Worm (Caenorhabditis elegans) whole organism, dauer: ENCODE data around the gene wht-5.
"Not testable (repeated sequence)": the region's sequence is repeated elsewhere in the genome, so short reads cannot be mapped to it uniquely, and the experiment has no call there.

Source experiments
- unc-62 ChIP-seq: sonication (generic microtip); optimal IDR thresholded peaks from 2 replicates; lab custom pipeline; 2017; ENCODE audit warnings: missing biosample characterization, missing genetic modification reagents, missing genetic modification characterization

Gene wht-5

DNA sequence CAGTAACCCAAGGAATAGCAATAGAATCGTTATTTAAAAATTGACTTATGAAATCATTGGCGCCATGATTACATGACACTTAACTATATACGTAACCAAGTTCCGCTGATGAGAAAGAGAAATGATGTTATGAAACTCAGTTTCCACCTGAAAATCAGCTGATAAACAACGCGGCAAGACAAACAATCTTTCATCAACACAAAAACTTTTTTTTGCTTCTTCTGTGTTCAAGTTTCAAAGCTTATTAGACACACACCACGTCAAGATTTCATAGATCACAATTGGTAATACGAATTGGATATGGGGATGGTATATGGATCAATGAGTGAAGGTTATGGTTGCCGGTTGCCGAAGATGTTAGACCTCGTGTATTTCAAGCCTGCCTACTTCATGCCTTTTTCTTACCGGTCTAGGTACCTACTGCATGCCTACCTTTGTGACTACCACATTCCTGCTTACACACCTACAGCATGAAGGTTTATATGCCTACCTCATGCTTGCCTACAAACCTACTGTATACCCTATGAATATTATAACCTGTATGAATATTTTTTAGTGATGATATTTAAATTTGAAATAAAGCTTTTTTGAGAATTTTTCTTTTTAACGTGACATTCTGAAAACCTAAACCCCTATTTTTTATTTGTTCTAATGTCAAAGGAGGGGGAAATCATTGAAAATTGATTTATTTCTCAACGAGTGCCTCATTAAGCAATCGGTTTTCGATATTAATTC, at the start of gene wht-5, which contains the start of gene F19B6.10:
Gene wht-5, plus strand, starts transcription at position 685 of the 735 bp plus-strand sequence.
Gene F19B6.10, plus strand, starts transcription at position 301 of the 735 bp plus-strand sequence.
- no peak for TF ChIP-seq unc-62

DNA sequence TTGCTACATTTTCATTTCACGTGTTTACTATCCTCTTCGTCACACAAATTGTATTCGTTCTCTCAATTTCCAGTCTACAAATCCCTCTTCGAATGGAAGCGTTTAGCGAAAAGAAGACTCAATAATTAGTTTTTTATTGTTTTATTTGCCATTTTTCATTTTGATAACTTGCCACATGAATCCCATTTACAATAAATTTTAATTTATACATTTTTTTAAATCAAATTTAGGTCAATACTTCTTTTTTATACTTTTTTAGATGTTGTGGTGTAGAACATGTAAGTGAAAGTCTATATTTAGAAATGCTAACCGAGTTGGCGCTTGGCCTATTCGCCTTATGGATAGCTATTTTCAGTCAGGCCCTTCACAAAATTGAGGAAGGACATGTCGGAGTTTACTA, 49.7 kb upstream of the wht-5 start, which contains the start of gene erl-1:
Gene erl-1, plus strand, starts transcription at position 301 of the 400 bp plus-strand sequence.
- TF ChIP-seq unc-62 = no peak

DNA sequence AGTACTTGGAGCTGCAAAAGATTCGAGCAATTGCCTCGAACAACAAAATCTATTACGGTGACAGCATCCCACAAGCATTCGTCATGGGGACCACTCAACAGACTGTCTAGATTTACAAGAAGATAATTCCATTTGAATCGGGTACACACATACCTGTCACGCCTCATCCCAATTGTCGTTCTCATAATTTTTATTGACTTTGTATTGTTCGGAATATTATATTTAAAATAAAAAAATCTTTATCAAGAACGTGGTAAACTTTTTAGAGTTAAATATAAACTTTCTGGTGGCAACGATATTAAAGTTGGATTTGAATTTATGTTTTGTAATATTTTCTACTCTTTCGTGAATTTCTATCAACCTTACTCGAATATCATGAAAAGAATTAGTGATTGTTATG, 48.2 kb upstream of the wht-5 start, which contains the start of gene C42C1.9:
Gene C42C1.9, plus strand, starts transcription at position 301 of the 400 bp plus-strand sequence.
- TF ChIP-seq unc-62 = no peak

DNA sequence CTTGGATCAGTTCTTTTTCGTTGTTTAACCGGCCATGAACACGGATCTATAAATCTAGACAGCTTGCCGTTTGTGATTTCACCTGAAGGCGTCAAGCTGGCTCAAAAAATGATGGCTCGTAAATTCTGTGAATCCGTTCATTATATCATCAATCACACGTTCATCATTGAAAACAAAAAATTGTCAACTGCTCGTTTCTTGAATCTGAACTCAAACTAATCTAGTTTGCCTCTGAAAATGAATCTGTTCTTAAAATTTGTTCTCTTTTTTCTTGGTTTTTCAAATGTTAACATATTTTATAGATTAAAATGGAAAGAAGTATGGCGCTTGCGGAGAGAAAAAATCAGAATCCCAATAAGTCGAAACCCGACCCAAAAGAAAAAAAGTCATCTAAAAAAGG, 46.6 kb upstream of the wht-5 start, which contains the start of gene C42C1.8:
Gene C42C1.8, plus strand, starts transcription at position 301 of the 400 bp plus-strand sequence.
- TF ChIP-seq unc-62 = no peak

DNA sequence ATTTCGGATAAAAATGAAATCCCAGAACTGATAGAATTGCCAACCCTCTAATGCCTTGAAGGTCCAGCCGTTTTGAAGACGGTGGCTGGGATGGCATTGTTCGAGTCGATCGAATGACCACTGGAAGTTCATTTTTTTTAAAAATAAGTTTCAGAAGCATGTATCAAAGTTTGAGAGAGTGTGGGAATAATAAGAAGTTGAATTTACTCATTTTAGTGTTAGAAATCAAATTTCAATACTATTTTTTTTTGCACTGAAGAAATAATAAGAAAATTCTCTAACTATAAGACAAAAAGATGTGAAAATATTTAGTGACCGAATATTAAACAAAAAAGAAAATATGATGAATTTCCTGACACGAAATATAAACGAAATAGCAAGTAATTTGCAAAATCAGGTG, 36.2 kb upstream of the wht-5 start, which contains the start of gene oac-59:
Gene oac-59, minus strand, starts transcription at position 101 of the 400 bp plus-strand sequence.
- no peak for TF ChIP-seq unc-62

DNA sequence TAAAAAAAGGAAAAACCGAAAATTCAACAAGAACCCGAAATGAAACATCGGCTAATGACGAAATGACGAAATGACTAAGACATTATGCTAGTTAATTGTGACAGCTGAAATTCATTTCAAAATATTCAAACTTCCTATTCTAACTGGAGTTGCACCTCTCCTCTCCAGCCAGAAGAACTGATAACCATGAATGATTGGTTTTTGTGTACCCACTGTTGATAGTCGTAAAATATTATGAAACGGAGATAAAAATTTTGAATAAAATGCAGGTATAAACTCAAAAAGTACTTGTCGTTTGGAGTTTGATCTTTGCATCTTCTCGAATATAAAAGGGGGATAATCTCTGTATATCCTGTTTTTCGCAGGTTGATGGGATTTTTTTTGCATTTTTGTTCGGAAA, 34.5 kb upstream of the wht-5 start:
- no peak for TF ChIP-seq unc-62

DNA sequence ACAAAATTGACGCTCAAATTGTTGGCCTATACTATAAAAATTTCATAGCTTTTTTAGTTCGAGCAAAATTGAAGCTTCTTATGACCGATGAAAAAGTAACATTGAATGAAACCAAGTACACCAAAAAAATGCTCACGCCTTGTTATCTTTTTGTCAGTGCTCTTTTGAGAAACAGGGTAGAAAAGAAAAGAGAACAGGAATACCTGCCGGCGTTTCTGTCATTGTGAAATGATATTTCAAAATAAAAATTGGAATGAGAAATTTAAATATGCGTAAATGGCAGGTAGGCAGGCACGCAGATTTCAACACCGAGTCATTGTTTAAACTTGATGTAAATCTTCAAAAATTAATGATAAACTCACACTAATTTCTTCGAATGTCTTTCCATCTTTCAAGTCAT, 32.6 kb upstream of the wht-5 start:
- TF ChIP-seq unc-62 = no peak

DNA sequence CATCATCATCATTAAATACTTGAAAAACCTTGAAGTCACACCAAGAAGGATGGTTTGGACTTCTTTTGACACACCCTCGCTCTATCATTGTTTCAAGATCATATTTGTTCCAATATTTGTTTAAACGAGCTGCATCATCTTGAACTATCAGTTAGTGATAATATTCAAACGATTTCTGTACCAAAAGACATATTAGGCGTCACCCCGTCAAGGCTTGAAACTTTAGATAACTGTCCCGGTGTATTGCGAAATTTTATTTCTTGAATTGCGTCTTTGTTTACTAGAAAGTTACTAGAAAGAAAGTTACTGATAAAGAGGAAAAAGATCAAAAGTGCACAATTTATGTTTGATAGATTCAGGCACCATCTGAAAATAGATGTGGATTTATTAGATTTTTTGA, 31.4 kb upstream of the wht-5 start:
- no peak for TF ChIP-seq unc-62

DNA sequence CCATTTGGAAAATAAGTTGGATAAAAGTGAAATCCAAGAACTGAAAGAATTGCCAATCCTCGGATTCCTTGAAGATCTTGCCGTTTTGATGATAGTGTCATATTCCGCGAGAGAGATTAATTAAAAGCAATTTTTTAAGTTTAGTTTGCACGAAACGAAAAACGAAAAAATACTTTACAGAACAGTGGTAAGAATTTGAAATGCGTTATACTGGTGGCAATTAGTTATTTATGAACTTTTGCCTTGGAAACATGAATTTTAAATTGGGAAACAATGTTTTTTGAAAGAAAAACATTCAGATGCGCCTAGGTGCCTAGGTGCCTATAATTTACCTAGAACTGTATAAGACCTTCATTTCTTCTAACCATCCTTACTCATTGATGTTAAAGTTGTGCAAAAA, 29.7 kb upstream of the wht-5 start, which contains the start of gene oac-57:
Gene oac-57, minus strand, starts transcription at position 101 of the 400 bp plus-strand sequence.
- TF ChIP-seq unc-62 = no peak

DNA sequence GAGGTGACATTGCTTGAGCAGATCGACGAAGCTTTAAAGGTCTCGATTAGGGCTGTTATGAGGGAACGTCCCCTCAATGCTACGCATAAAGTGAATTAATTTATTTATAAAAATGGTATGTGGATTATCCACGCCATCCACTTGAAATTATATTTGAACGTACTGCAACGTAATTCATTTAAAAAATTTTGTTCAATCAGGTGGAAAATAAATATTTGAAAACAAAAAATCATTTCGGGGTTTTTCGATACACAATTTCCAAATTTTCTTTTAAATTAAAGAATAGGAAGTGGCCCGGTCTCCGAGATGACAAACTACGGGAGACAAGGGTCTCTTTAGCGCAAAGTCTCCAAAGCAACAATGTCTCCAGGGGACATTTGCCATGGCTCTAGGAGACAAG, 25.8 kb upstream of the wht-5 start, which contains the start of gene oac-58:
Gene oac-58, minus strand, starts transcription at position 101 of the 400 bp plus-strand sequence.
- no peak for TF ChIP-seq unc-62

DNA sequence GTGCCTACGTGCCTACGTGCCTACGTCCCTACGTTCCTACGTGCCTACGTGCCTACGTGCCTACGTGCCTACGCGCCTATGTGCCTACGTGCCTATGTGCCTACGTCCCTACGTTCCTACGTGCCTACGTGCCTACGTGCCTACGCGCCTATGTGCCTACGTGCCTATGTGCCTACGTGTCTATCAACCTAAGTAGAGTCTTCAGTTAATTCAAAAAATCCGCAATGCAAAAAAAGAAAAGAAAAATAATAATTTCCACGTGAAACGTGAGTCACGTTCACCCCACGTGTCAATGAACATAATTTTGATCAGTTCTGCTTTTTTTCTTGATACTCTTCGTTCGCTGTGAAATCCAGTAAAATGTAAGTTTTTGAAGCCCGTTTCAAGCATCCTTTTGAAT, 10.4 kb upstream of the wht-5 start, which contains the start of gene F19B6.3:
Gene F19B6.3, plus strand, starts transcription at position 301 of the 400 bp plus-strand sequence.
- TF ChIP-seq unc-62 = not testable (repeated sequence)

DNA sequence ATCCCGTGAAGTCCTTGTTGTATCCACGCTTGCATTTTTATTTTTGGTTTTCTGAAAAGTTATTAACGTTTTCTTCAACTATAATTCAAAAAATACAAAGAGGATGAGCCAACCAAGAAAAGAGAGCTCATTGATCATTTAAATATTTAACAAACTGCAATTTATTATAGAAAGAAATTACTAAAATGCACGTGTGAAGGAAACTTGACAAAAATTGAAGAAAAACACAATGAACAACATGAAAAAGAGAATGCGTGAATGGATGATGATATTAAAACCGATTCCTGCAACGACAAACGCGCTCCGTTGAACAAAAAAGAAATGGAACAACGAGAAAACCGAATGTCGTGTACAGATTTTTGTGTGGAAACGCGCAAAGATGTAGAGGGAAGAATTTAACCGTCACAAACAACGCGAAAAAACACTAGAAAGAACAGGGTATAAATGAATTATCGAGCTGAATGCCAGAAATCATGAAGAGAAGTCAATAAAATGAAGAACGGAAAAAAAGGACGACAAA, 6.5 kb upstream of the wht-5 start, which contains the start of gene ufd-1:
Gene ufd-1, minus strand, starts transcription at position 51 of the 520 bp plus-strand sequence.
- no peak for TF ChIP-seq unc-62

DNA sequence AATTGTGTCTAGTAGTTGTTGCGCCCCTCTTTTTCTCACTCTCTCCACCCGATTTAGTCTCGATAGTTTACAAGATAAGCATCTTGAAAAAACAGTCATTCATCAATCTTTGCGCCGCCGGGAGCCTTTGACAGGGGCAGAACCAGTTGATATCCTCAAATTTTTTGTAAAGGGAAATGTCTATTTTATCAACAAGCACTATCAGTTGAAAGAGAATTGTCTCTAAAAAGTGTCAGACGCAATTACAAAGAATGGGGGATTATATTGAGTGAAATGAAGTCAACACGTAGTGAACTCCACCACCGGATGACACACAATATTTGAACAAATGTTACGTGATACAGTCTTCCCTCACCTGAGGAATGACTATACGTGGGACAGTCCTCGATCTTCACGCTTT, 3.2 kb upstream of the wht-5 start:
- TF ChIP-seq unc-62 = no peak

DNA sequence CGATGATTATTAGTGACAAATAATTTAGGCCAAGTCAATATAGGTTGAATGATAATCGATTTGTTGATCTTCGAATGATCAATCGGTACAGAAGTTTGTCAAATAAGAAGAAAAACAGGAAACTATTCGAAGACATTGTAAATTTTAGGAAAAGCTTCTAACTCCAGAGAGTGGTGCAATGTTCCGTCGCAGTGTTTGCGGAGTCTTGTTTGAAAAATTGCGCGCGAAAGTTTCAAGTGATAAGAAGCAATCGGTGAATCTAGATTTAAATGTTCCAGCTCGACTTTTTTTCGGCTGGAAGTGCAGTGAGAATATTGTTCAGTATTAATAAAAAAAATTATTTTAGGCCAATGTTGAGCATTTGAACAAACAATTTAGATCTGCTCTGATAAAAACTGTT, 2.7 kb upstream of the wht-5 start:
- no peak for TF ChIP-seq unc-62

DNA sequence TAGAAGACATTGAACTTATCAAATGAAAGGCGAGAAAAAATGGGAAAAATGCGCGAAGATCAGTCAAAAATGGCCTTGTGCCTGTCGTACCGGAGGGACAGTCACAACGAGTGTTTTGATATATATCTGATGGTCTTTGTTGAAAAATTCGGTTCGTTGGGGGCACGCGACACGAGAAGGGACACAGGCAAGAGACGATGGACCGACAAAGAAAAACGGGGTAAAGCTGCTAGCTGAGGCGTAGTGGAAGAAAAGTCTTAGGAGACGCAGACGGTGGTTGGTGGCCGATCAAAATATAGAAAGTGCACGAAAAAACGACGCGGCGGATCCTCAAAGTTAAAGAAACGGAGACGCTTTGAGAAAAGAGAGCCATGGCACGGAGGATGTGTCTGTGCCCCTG, 2.1 kb upstream of the wht-5 start:
- no peak for TF ChIP-seq unc-62

DNA sequence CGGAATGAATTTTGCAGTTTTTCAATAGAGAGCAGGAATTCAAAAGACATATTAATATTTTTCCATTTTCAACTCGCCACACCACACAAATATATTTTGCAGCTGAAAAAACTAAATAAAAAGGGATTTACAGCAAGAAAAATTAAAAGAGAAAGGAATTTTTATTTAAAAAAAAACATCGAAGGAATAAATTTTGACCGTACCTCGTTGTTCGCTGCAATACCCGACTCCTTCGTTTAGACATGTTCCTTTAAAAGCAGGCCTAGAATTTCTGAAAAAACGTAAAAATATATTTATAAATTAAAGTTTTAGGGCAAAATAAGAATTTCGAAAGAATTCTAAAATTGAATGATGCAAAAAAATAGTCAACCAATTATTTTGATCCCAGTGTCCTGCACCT, 1.6 kb upstream of the wht-5 start, which contains the start of gene F19B6.1:
Gene F19B6.1, minus strand, starts transcription at position 278 of the 400 bp plus-strand sequence.
- no peak for TF ChIP-seq unc-62

DNA sequence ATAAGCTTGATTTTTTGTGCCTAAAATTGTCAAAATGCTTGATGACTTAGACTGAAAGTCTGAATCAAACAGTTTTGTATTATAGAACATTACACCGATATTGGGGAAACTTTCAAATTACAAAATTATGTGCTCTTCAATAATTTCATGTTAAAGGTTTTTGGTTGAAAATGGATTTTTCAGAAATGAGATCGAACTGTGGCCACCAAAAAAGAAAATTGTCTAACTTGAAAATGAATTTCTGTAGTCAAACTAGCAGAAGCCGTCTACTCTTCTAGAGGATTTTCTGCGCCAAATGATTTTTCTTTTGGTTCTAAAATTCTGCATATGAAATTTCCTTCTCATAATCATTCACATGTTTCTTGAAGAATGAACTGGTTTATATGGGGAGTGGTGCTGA, 3.5 kb downstream of the wht-5 start:
- TF ChIP-seq unc-62 = no peak

DNA sequence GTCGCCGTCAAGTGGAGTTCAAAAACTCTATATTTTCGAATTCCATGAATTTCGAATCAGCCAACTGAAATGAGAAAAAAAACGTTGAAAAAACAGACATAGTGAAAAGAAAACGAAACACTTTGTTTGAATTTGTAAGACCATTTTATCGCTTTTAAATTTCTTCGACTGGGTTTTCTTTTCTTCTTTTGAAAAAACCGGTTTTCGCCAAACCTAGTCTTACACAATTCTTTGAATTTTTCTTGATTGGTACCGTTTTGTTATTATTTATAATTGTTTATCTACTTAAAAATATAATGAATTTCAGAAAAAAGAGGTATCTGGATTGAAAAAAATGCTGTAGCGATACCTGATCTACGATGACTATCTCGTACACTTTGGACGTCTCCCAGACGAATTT, 12.3 kb downstream of the wht-5 start, which contains the start of gene best-22:
Gene best-22, plus strand, starts transcription at position 301 of the 400 bp plus-strand sequence.
- no peak for TF ChIP-seq unc-62
